Fruit fly (Drosophila melanogaster): ENCODE data around the gene CG4022.
A peak's percentile ranks its signal among the peaks of the same experiment; 100 is the strongest.

Gene CG4022

dm6 chr3L:9398028-9398427 is 12.6 kb downstream of the CG4022 start:
- TF ChIP-seq Lpt (GFP tag; optimal IDR thresholded peaks at IDR 0.05) (no peak), CG10631 (GFP tag; optimal IDR thresholded peaks at IDR 0.05) (no peak), dac (GFP tag; optimal IDR thresholded peaks at IDR 0.05) (no peak), lz (GFP tag; optimal IDR thresholded peaks at IDR 0.05) (no peak)

DNA sequence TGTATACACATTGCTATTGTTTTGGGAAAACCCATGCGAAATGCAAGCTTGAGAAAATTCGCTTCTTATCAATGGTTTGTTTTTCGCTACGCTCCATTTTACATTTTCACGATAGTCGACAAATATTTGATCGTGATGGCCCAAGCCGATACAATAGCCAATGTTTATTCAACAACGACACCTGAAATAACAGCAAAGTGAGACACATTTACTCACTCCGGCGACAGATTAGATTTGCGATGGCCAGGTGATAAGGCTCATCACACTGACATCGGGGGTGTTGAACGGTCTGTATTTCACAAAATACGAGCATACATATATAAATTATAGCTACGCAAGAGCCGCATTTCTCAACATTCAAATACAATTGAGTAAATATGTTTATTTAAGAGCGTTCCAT is 13.5 kb downstream of the CG4022 start:
- no peak for TF ChIP-seq Smox (GFP tag; optimal IDR thresholded peaks at IDR 0.05)
- no peak for TF ChIP-seq fd85E (GFP tag; optimal IDR thresholded peaks at IDR 0.05)
- TF ChIP-seq CG32006 (GFP tag; optimal IDR thresholded peaks at IDR 0.05): no peak
- TF ChIP-seq CG11294 (GFP tag; IDR thresholded peaks at IDR 0.05): no peak
- TF ChIP-seq CG6808 (GFP tag; optimal IDR thresholded peaks at IDR 0.05): peak; percentile 52
- TF ChIP-seq CG6792 (GFP tag; optimal IDR thresholded peaks at IDR 0.05): no peak
- no peak for TF ChIP-seq CG1621 (tag; optimal IDR thresholded peaks at IDR 0.05)
- no peak for TF ChIP-seq Hr38 (GFP tag; optimal IDR thresholded peaks at IDR 0.05)
- no peak for TF ChIP-seq CG11762 (GFP tag; optimal IDR thresholded peaks at IDR 0.05; ENCODE audit: insufficient read depth)
- TF ChIP-seq cyc (GFP tag; optimal IDR thresholded peaks at IDR 0.05): no peak
- peak; percentile 93 for TF ChIP-seq fkh (GFP tag; optimal IDR thresholded peaks at IDR 0.05)
- no peak for TF ChIP-seq Hr39 (GFP tag; optimal IDR thresholded peaks at IDR 0.05)
- TF ChIP-seq ss (GFP tag; optimal IDR thresholded peaks at IDR 0.05): no peak
- no peak for TF ChIP-seq CG3919 (GFP tag; optimal IDR thresholded peaks at IDR 0.05)
- no peak for TF ChIP-seq salr (GFP tag; optimal IDR thresholded peaks at IDR 0.05)
- TF ChIP-seq Sox15 (GFP tag; optimal IDR thresholded peaks at IDR 0.05): no peak
- peak; percentile 9 for TF ChIP-seq esn (GFP tag; optimal IDR thresholded peaks at IDR 0.05)
- TF ChIP-seq Gug (GFP tag; IDR thresholded peaks at IDR 0.05): no peak
- no peak for TF ChIP-seq CG4318 (GFP tag; optimal IDR thresholded peaks at IDR 0.05)
- peak; percentile 4 for TF ChIP-seq CG16779 (tag; optimal IDR thresholded peaks at IDR 0.05)
- TF ChIP-seq CG15336 (GFP tag; IDR thresholded peaks at IDR 0.05): no peak
- TF ChIP-seq CG31627 (GFP tag; optimal IDR thresholded peaks at IDR 0.05): no peak
- no peak for TF ChIP-seq CG34406 (GFP tag; optimal IDR thresholded peaks at IDR 0.05)
- no peak for TF ChIP-seq Ets21C (GFP tag; optimal IDR thresholded peaks at IDR 0.05)
- TF ChIP-seq Ets96B (tag; optimal IDR thresholded peaks at IDR 0.05): no peak
- TF ChIP-seq Eip75B (GFP tag; optimal IDR thresholded peaks at IDR 0.05): no peak
- TF ChIP-seq CG6163 (GFP tag; IDR thresholded peaks at IDR 0.05): peak; percentile 57; the same call in 2 of the 3 replicates
- TF ChIP-seq fd59A (GFP tag; optimal IDR thresholded peaks at IDR 0.05): no peak
- TF ChIP-seq Hr4 (GFP tag; optimal IDR thresholded peaks at IDR 0.05): no peak
- TF ChIP-seq CG9139 (GFP tag; optimal IDR thresholded peaks at IDR 0.05): no peak
- no peak for TF ChIP-seq CG8632 (GFP tag; optimal IDR thresholded peaks at IDR 0.05)
- TF ChIP-seq CG6276 (GFP tag; optimal IDR thresholded peaks at IDR 0.05): no peak
- no peak for TF ChIP-seq net (GFP tag; optimal IDR thresholded peaks at IDR 0.05)
- TF ChIP-seq Eip78C (GFP tag): peak; percentile 25
- TF ChIP-seq Met (GFP tag; optimal IDR thresholded peaks at IDR 0.05): no peak
- no peak for TF ChIP-seq CG11902 (GFP tag; optimal IDR thresholded peaks at IDR 0.05)
- no peak for TF ChIP-seq pdm3 (GFP tag; optimal IDR thresholded peaks at IDR 0.05)
- no peak for TF ChIP-seq topi (GFP tag; optimal IDR thresholded peaks at IDR 0.05)
- TF ChIP-seq CG8319 (GFP tag; optimal IDR thresholded peaks at IDR 0.05): no peak
- no peak for TF ChIP-seq Lpt (GFP tag; optimal IDR thresholded peaks at IDR 0.05)
- TF ChIP-seq CG3032 (tag; optimal IDR thresholded peaks at IDR 0.05): no peak
- TF ChIP-seq spab (GFP tag; optimal IDR thresholded peaks at IDR 0.05): peak; percentile 23
- peak; percentile 40 for TF ChIP-seq vri (GFP tag; optimal IDR thresholded peaks at IDR 0.05)
- TF ChIP-seq svp (GFP tag): peak; percentile 45
- TF ChIP-seq acj6 (GFP tag; optimal IDR thresholded peaks at IDR 0.05): no peak
- 0 out of 3 replicates have a peak, but pooled peaks have one; percentile 22 for TF ChIP-seq CG8119 (GFP tag; IDR thresholded peaks at IDR 0.05)
- no peak for TF ChIP-seq CG6854 (GFP tag; optimal IDR thresholded peaks at IDR 0.05)
- TF ChIP-seq CG10631 (GFP tag; optimal IDR thresholded peaks at IDR 0.05): peak; percentile 16
- TF ChIP-seq Eip93F (GFP tag; optimal IDR thresholded peaks at IDR 0.05): no peak
